Worm (Caenorhabditis elegans): ENCODE data around the gene K04A8.20.

K04A8.20 gene

ce11 chrV:6548309-6548708 lies 939 bp upstream of the K04A8.20 start:
- no peak for TF ChIP-seq blmp-1 (tag; optimal IDR thresholded peaks at IDR 0.05)
- TF ChIP-seq zip-8 (tag; optimal IDR thresholded peaks at IDR 0.05): peak; percentile 9

ce11 chrV:6549871-6550270 lies 623 bp downstream of the K04A8.20 start, which contains the start of gene lipl-4:
Gene lipl-4 (plus strand): TSS chrV:6550171.
- no peak for TF ChIP-seq ces-1 (GFP tag; optimal IDR thresholded peaks at IDR 0.05)
- no peak for TF ChIP-seq sem-2 (GFP tag; optimal IDR thresholded peaks at IDR 0.05)
- TF ChIP-seq elt-3 (tag; optimal IDR thresholded peaks at IDR 0.05): no peak
- TF ChIP-seq lin-13 (tag; optimal IDR thresholded peaks at IDR 0.05): no peak
- TF ChIP-seq ceh-39 (tag; optimal IDR thresholded peaks at IDR 0.05): no peak
- TF ChIP-seq nhr-28 (tag; optimal IDR thresholded peaks at IDR 0.05): no peak
- TF ChIP-seq ceh-43 (GFP tag; optimal IDR thresholded peaks at IDR 0.05): no peak
- no peak for TF ChIP-seq ztf-11 (tag; optimal IDR thresholded peaks at IDR 0.05)
- TF ChIP-seq blmp-1 (tag; optimal IDR thresholded peaks at IDR 0.05): no peak
- TF ChIP-seq snpc-4 (tag; optimal IDR thresholded peaks at IDR 0.05): no peak
- no peak for TF ChIP-seq M03D4.4 (tag; optimal IDR thresholded peaks at IDR 0.05)
- no peak for TF ChIP-seq mab-5 (tag; optimal IDR thresholded peaks at IDR 0.05)
- no peak for TF ChIP-seq nhr-76 (tag; optimal IDR thresholded peaks at IDR 0.05)
- TF ChIP-seq tbx-8 (GFP tag; optimal IDR thresholded peaks at IDR 0.05): no peak
- TF ChIP-seq pha-4 (tag; optimal IDR thresholded peaks at IDR 0.05): no peak
- TF ChIP-seq nhr-237 (tag; optimal IDR thresholded peaks at IDR 0.05): no peak
- TF ChIP-seq bed-3 (GFP tag; optimal IDR thresholded peaks at IDR 0.05): no peak

ce11 chrV:6551707-6552390 lies 2.6 kb downstream of the K04A8.20 start, which contains the start of gene twk-10:
Gene twk-10 (plus strand): TSS chrV:6552340.
- TF ChIP-seq sem-2 (GFP tag; optimal IDR thresholded peaks at IDR 0.05): peak; percentile 19
- peak; percentile 35 for TF ChIP-seq cnd-1 (tag; optimal IDR thresholded peaks at IDR 0.05)
- TF ChIP-seq blmp-1 (tag; optimal IDR thresholded peaks at IDR 0.05): no peak
- TF ChIP-seq M03D4.4 (tag; optimal IDR thresholded peaks at IDR 0.05): peak; percentile 17
- TF ChIP-seq ceh-83 (GFP tag; optimal IDR thresholded peaks at IDR 0.05): peak; percentile 48

- TF ChIP-seq ham-2 (GFP tag; optimal IDR thresholded peaks at IDR 0.05): no peak
- TF ChIP-seq nhr-76 (tag; optimal IDR thresholded peaks at IDR 0.05): no peak
- no peak for TF ChIP-seq sem-2 (GFP tag; optimal IDR thresholded peaks at IDR 0.05)
- no peak for TF ChIP-seq elt-1 (tag; optimal IDR thresholded peaks at IDR 0.05; ENCODE audit: borderline replicate concordance, insufficient read depth)
- TF ChIP-seq nhr-28 (tag; optimal IDR thresholded peaks at IDR 0.05): no peak
- no peak for TF ChIP-seq ceh-39 (tag; optimal IDR thresholded peaks at IDR 0.05)
- no peak for TF ChIP-seq snpc-4 (tag; optimal IDR thresholded peaks at IDR 0.05)
- TF ChIP-seq mab-5 (tag; optimal IDR thresholded peaks at IDR 0.05): no peak
- TF ChIP-seq bed-3 (GFP tag; optimal IDR thresholded peaks at IDR 0.05): no peak
- TF ChIP-seq pha-4 (tag; optimal IDR thresholded peaks at IDR 0.05): no peak
- TF ChIP-seq nhr-237 (tag; optimal IDR thresholded peaks at IDR 0.05): no peak
- TF ChIP-seq mls-2 (tag; optimal IDR thresholded peaks at IDR 0.05): no peak
- TF ChIP-seq lsy-2 (tag; optimal IDR thresholded peaks at IDR 0.05): no peak
- TF ChIP-seq lin-32 (GFP tag; optimal IDR thresholded peaks at IDR 0.05): no peak
- TF ChIP-seq unc-62 (GFP tag; optimal IDR thresholded peaks at IDR 0.05): no peak
- TF ChIP-seq drap-1 (GFP tag; optimal IDR thresholded peaks at IDR 0.05): no peak
Measured at ce11 chrV:6554308-6554707, 5.1 kb downstream of the K04A8.20 start, which contains the start of gene K04A8.19. Gene K04A8.19 (minus strand): TSS chrV:6554408.

- TF ChIP-seq ces-1 (GFP tag; optimal IDR thresholded peaks at IDR 0.05): no peak
- TF ChIP-seq ham-2 (GFP tag; optimal IDR thresholded peaks at IDR 0.05): no peak
- no peak for TF ChIP-seq mep-1 (tag; optimal IDR thresholded peaks at IDR 0.05)
- no peak for TF ChIP-seq unc-39 (tag; optimal IDR thresholded peaks at IDR 0.05)
Measured at ce11 chrV:6557035-6557434, 7.8 kb downstream of the K04A8.20 start, which contains the start of gene spp-27. Gene spp-27 (minus strand): TSS chrV:6557135.

- TF ChIP-seq drap-1 (GFP tag; optimal IDR thresholded peaks at IDR 0.05): no peak
- TF ChIP-seq elt-3 (tag; optimal IDR thresholded peaks at IDR 0.05): no peak
- TF ChIP-seq M03D4.4 (tag; optimal IDR thresholded peaks at IDR 0.05): no peak
- TF ChIP-seq unc-120 (tag; optimal IDR thresholded peaks at IDR 0.05; ENCODE audit: poor library complexity, severe bottlenecking): no peak
- TF ChIP-seq sem-2 (GFP tag; optimal IDR thresholded peaks at IDR 0.05): no peak
- TF ChIP-seq mep-1 (tag; optimal IDR thresholded peaks at IDR 0.05): no peak
- TF ChIP-seq sptf-1 (tag; optimal IDR thresholded peaks at IDR 0.05): no peak
- no peak for TF ChIP-seq pha-4 (tag; optimal IDR thresholded peaks at IDR 0.05)
- no peak for TF ChIP-seq flh-1 (GFP tag; optimal IDR thresholded peaks at IDR 0.05)
- no peak for TF ChIP-seq bed-3 (GFP tag; optimal IDR thresholded peaks at IDR 0.05)
- no peak for TF ChIP-seq nhr-12 (tag; optimal IDR thresholded peaks at IDR 0.05)
- TF ChIP-seq ham-2 (GFP tag; optimal IDR thresholded peaks at IDR 0.05): no peak
- TF ChIP-seq blmp-1 (tag; optimal IDR thresholded peaks at IDR 0.05): no peak
- TF ChIP-seq zip-8 (tag; optimal IDR thresholded peaks at IDR 0.05): no peak
- TF ChIP-seq snpc-4 (tag; optimal IDR thresholded peaks at IDR 0.05): no peak
- TF ChIP-seq ceh-43 (GFP tag; optimal IDR thresholded peaks at IDR 0.05): no peak
- TF ChIP-seq mls-2 (tag; optimal IDR thresholded peaks at IDR 0.05): no peak
- TF ChIP-seq hlh-1 (tag; optimal IDR thresholded peaks at IDR 0.05): no peak
Measured at ce11 chrV:6558103-6558502, 8.9 kb downstream of the K04A8.20 start, which contains the start of gene spp-20. Gene spp-20 (minus strand): TSS chrV:6558203.

Measured in whole organism, mixed stage, embryonic.